Worm (Caenorhabditis elegans) whole organism, early embryonic: ENCODE measurements around the gene ZK1290.1.

Source experiments
- B0310.2 ChIP-seq: sonication (generic microtip); optimal IDR thresholded peaks from 2 replicates; lab custom pipeline; 2016; ENCODE audit warnings: mild to moderate bottlenecking, missing genetic modification characterization, missing compliant biosample characterization
- ama-1 ChIP-seq: fragments of 150-350 bp; optimal IDR thresholded peaks from 2 replicates; lab custom pipeline; 2014
- ceh-36 ChIP-seq: sonication (generic microtip); optimal IDR thresholded peaks from 2 replicates; lab custom pipeline; 2016; ENCODE audit warnings: missing genetic modification characterization, inconsistent platforms, missing compliant biosample characterization

DNA sequence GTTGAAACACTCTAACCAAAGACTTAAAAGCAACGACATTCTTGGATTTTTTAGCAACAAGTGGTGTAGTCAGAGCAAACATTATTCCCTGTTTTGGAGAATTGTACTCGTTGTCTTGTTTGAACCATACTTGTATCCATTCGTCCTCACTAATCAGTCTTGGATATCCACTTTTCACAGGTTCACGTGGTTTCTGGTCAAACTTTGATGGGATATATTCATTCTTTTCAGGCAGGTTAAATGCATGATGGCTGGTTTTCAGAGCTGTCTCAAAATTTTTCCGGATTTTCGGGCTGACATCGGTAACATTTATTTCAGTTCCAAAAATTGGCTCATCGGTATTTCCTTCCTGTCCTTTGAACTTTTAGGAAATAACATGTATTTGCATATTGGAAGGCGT lies 40.1 kb upstream of the ZK1290.1 start:
- TF ChIP-seq B0310.2 (tag; lab: Kevin White, UChicago): no peak
- no peak for TF ChIP-seq ama-1 (lab: Kevin White, UChicago)
- TF ChIP-seq ceh-36 (tag; lab: Kevin White, UChicago): no peak
